Worm (Caenorhabditis elegans) whole organism, L2 larva: ENCODE results near the gene F26G1.11.

ENCODE experiments used
- ZK546.5 ChIP-seq: sonication (generic microtip); optimal IDR thresholded peaks from 2 replicates; lab custom pipeline; 2017; ENCODE audit warnings: missing biosample characterization, missing genetic modification characterization
- aly-2 ChIP-seq: fragments of 150-350 bp; optimal IDR thresholded peaks from 2 replicates; lab custom pipeline; 2014; ENCODE audit warnings: missing biosample characterization, missing genetic modification characterization
- ceh-16 ChIP-seq: fragments of 150-350 bp; optimal IDR thresholded peaks from 2 replicates; lab custom pipeline; 2014; ENCODE audit warnings: missing biosample characterization, missing genetic modification characterization
- ceh-82 ChIP-seq: fragments of 150-350 bp; optimal IDR thresholded peaks from 2 replicates; lab custom pipeline; 2014; ENCODE audit warnings: missing biosample characterization, missing genetic modification characterization
- elt-3 ChIP-seq: sonication (generic microtip); optimal IDR thresholded peaks from 2 replicates; lab custom pipeline; 2017; ENCODE audit warnings: missing biosample characterization, missing genetic modification characterization
- fos-1 ChIP-seq: fragments of 150-350 bp; optimal IDR thresholded peaks from 2 replicates; lab custom pipeline; 2014; ENCODE audit warnings: missing biosample characterization, missing genetic modification characterization
- lsy-2 ChIP-seq, 2 experiments: fragments of 150-350 bp in 1 of 2; sonication (generic microtip) in 1 of 2; optimal IDR thresholded peaks; 2 replicates each; lab custom pipeline; 2014 to 2017; ENCODE audit warnings: missing biosample characterization in 2 of 2, missing genetic modification characterization in 2 of 2
- nhr-237 ChIP-seq: fragments of 150-350 bp; optimal IDR thresholded peaks from 2 replicates; lab custom pipeline; 2014; ENCODE audit warnings: missing biosample characterization, missing genetic modification characterization
- nhr-6 ChIP-seq: fragments of 150-350 bp; optimal IDR thresholded peaks from 2 replicates; lab custom pipeline; 2014; ENCODE audit warnings: missing biosample characterization, missing genetic modification characterization
- sma-9 ChIP-seq, 2 experiments: fragments of 150-350 bp in 1 of 2; sonication (generic microtip) in 1 of 2; optimal IDR thresholded peaks; 2 replicates each; lab custom pipeline; 2014 to 2016; ENCODE audit warnings: missing genetic modification characterization in 2 of 2, mild to moderate bottlenecking in 1 of 2, missing biosample characterization in 1 of 2, missing compliant biosample characterization in 1 of 2, missing genetic modification reagents in 1 of 2, moderate library complexity in 1 of 2
- unc-55 ChIP-seq: fragments of 150-350 bp; sonication (generic microtip); optimal IDR thresholded peaks from 3 replicates; lab custom pipeline; 2014; ENCODE audit warnings: missing biosample characterization, missing genetic modification reagents, missing genetic modification characterization
- ztf-11 ChIP-seq: sonication (generic microtip); optimal IDR thresholded peaks from 2 replicates; lab custom pipeline; 2017; ENCODE audit warnings: missing biosample characterization, missing genetic modification characterization

ce11 chrII:4752257-4752728, 24.6 kb upstream of the F26G1.11 start, which contains the start of gene F41C3.1:
- TF ChIP-seq ztf-11 (tag; lab: Kevin White, UChicago) (no peak), ceh-82 (tag; lab: Kevin White, UChicago) (no peak), nhr-6 (tag; lab: Kevin White, UChicago) (no peak), lsy-2 (tag; optimal IDR thresholded peaks at IDR 0.05; lab: Kevin White, UChicago) (no peak), elt-3 (tag; lab: Kevin White, UChicago) (no peak), sma-9 (GFP tag; optimal IDR thresholded peaks at IDR 0.05; lab: Kevin White, UChicago) (no peak), sma-9 (tag; optimal IDR thresholded peaks at IDR 0.05; lab: Kevin White, UChicago) (no peak), nhr-237 (no peak), unc-55 (GFP tag; lab: Kevin White, UChicago) (no peak), aly-2 (no peak), ZK546.5 (tag; lab: Kevin White, UChicago) (no peak), fos-1 (tag; lab: Kevin White, UChicago) (no peak), ceh-16 (tag; lab: Kevin White, UChicago) (no peak)
